Worm (Caenorhabditis elegans) whole organism, L2 larva: ENCODE measurements around the gene hpo-40.

Source experiments
- C34F6.9 ChIP-seq: fragments of 150-350 bp; optimal IDR thresholded peaks from 2 replicates; lab custom pipeline; 2014; ENCODE audit warnings: missing biosample characterization, missing genetic modification characterization
- F13H6.1 ChIP-seq: sonication (generic microtip); optimal IDR thresholded peaks from 2 replicates; lab custom pipeline; 2016; ENCODE audit warnings: missing genetic modification characterization, missing compliant biosample characterization
- R02D3.7 ChIP-seq: fragments of 150-350 bp; optimal IDR thresholded peaks from 2 replicates; lab custom pipeline; 2014; ENCODE audit warnings: missing biosample characterization, missing genetic modification characterization
- Y55F3AM.14 ChIP-seq: fragments of 200-800 bp; sonication (Bioruptor generic); optimal IDR thresholded peaks from 2 replicates; lab custom pipeline; 2018; ENCODE audit warnings: mild to moderate bottlenecking, missing genetic modification characterization, missing compliant biosample characterization
- ZK546.5 ChIP-seq: sonication (generic microtip); optimal IDR thresholded peaks from 2 replicates; lab custom pipeline; 2017; ENCODE audit warnings: missing biosample characterization, missing genetic modification characterization
- alr-1 ChIP-seq: fragments of 150-350 bp; optimal IDR thresholded peaks from 2 replicates; lab custom pipeline; 2014; ENCODE audit warnings: missing biosample characterization, missing genetic modification characterization
- aly-2 ChIP-seq: fragments of 150-350 bp; optimal IDR thresholded peaks from 2 replicates; lab custom pipeline; 2014; ENCODE audit warnings: missing biosample characterization, missing genetic modification characterization
- ama-1 ChIP-seq: fragments of 150-350 bp; optimal IDR thresholded peaks from 2 replicates; lab custom pipeline; 2018; ENCODE audit warnings: inconsistent platforms
- blmp-1 ChIP-seq: sonication (generic microtip); optimal IDR thresholded peaks from 2 replicates; lab custom pipeline; 2017; ENCODE audit warnings: missing genetic modification characterization, mild to moderate bottlenecking, missing compliant biosample characterization, antibody characterized with exemption, moderate library complexity; ENCODE audit not compliant: insufficient read depth
- ceh-16 ChIP-seq: fragments of 150-350 bp; optimal IDR thresholded peaks from 2 replicates; lab custom pipeline; 2014; ENCODE audit warnings: missing biosample characterization, missing genetic modification characterization
- ceh-82 ChIP-seq: fragments of 150-350 bp; optimal IDR thresholded peaks from 2 replicates; lab custom pipeline; 2014; ENCODE audit warnings: missing biosample characterization, missing genetic modification characterization
- crh-2 ChIP-seq: sonication (generic microtip); optimal IDR thresholded peaks from 2 replicates; lab custom pipeline; 2017; ENCODE audit warnings: missing biosample characterization, missing genetic modification characterization
- dmd-4 ChIP-seq: sonication (generic microtip); optimal IDR thresholded peaks from 2 replicates; lab custom pipeline; 2017; ENCODE audit warnings: missing biosample characterization, missing genetic modification characterization
- egl-27 ChIP-seq: sonication (generic microtip); optimal IDR thresholded peaks from 3 replicates; lab custom pipeline; 2017; ENCODE audit warnings: missing biosample characterization, missing genetic modification reagents, missing genetic modification characterization
- elt-1 ChIP-seq: fragments of 150-350 bp; optimal IDR thresholded peaks from 2 replicates; lab custom pipeline; 2014; ENCODE audit warnings: missing biosample characterization, missing genetic modification characterization
- fos-1 ChIP-seq: fragments of 150-350 bp; optimal IDR thresholded peaks from 2 replicates; lab custom pipeline; 2014; ENCODE audit warnings: missing biosample characterization, missing genetic modification characterization
- gmeb-1 ChIP-seq: fragments of 150-350 bp; optimal IDR thresholded peaks from 2 replicates; lab custom pipeline; 2014; ENCODE audit warnings: missing biosample characterization, missing genetic modification characterization
- lin-11 ChIP-seq: fragments of 150-350 bp; sonication (generic microtip); optimal IDR thresholded peaks from 2 replicates; lab custom pipeline; 2014; ENCODE audit warnings: missing biosample characterization, missing genetic modification characterization, inconsistent platforms, mixed read lengths
- lin-13 ChIP-seq: fragments of 150-350 bp; optimal IDR thresholded peaks from 2 replicates; lab custom pipeline; 2014; ENCODE audit warnings: missing biosample characterization, missing genetic modification reagents, missing genetic modification characterization
- lin-39 ChIP-seq: fragments of 150-350 bp; optimal IDR thresholded peaks from 2 replicates; lab custom pipeline; 2014; ENCODE audit warnings: missing biosample characterization, missing genetic modification reagents, missing genetic modification characterization
- lsy-2 ChIP-seq, 2 experiments: fragments of 150-350 bp in 1 of 2; sonication (generic microtip) in 1 of 2; optimal IDR thresholded peaks; 2 replicates each; lab custom pipeline; 2014 to 2017; ENCODE audit warnings: missing biosample characterization in 2 of 2, missing genetic modification characterization in 2 of 2
- mab-5 ChIP-seq: fragments of 150-350 bp; optimal IDR thresholded peaks from 2 replicates; lab custom pipeline; 2014; ENCODE audit warnings: missing biosample characterization, missing genetic modification characterization
- mbf-1 ChIP-seq: sonication (generic microtip); optimal IDR thresholded peaks from 2 replicates; lab custom pipeline; 2017; ENCODE audit warnings: missing biosample characterization, missing genetic modification characterization
- mdl-1 ChIP-seq, 2 experiments: fragments of 150-350 bp in 1 of 2; sonication (generic microtip) in 1 of 2; optimal IDR thresholded peaks; 2 replicates each; lab custom pipeline; 2017; ENCODE audit warnings: missing biosample characterization in 2 of 2, missing genetic modification characterization in 2 of 2
- nhr-10 ChIP-seq: sonication (generic microtip); optimal IDR thresholded peaks from 2 replicates; lab custom pipeline; 2017; ENCODE audit warnings: missing biosample characterization, missing genetic modification characterization
- nhr-11 ChIP-seq: fragments of 150-350 bp; optimal IDR thresholded peaks from 2 replicates; lab custom pipeline; 2014; ENCODE audit warnings: missing biosample characterization, missing genetic modification characterization
- nhr-21 ChIP-seq: fragments of 150-350 bp; optimal IDR thresholded peaks from 2 replicates; lab custom pipeline; 2014; ENCODE audit warnings: missing biosample characterization, missing genetic modification characterization
- nhr-237 ChIP-seq: fragments of 150-350 bp; optimal IDR thresholded peaks from 2 replicates; lab custom pipeline; 2014; ENCODE audit warnings: missing biosample characterization, missing genetic modification characterization
- nhr-25 ChIP-seq: fragments of 150-350 bp; sonication (generic microtip); optimal IDR thresholded peaks from 3 replicates; lab custom pipeline; 2014; ENCODE audit warnings: missing biosample characterization, missing genetic modification characterization
- nhr-77 ChIP-seq: fragments of 150-350 bp; optimal IDR thresholded peaks from 2 replicates; lab custom pipeline; 2014; ENCODE audit warnings: missing biosample characterization, missing genetic modification characterization
- sem-4 ChIP-seq: fragments of 150-350 bp; optimal IDR thresholded peaks from 2 replicates; lab custom pipeline; 2014; ENCODE audit warnings: missing biosample characterization, missing genetic modification reagents, missing genetic modification characterization
- skn-1 ChIP-seq: sonication (generic microtip); optimal IDR thresholded peaks from 2 replicates; lab custom pipeline; 2017; ENCODE audit warnings: missing biosample characterization, missing genetic modification characterization
- sma-3 ChIP-seq: sonication (generic microtip); optimal IDR thresholded peaks from 2 replicates; lab custom pipeline; 2016; ENCODE audit warnings: missing genetic modification reagents, missing genetic modification characterization, missing compliant biosample characterization
- sma-9 ChIP-seq, 2 experiments: fragments of 150-350 bp in 1 of 2; sonication (generic microtip) in 1 of 2; optimal IDR thresholded peaks; 2 replicates each; lab custom pipeline; 2014 to 2016; ENCODE audit warnings: missing genetic modification characterization in 2 of 2, mild to moderate bottlenecking in 1 of 2, missing biosample characterization in 1 of 2, missing compliant biosample characterization in 1 of 2, missing genetic modification reagents in 1 of 2, moderate library complexity in 1 of 2
- unc-39 ChIP-seq: fragments of 150-350 bp; optimal IDR thresholded peaks from 2 replicates; lab custom pipeline; 2014; ENCODE audit warnings: missing biosample characterization, missing genetic modification characterization
- unc-62 ChIP-seq: fragments of 150-350 bp; optimal IDR thresholded peaks from 2 replicates; lab custom pipeline; 2014; ENCODE audit warnings: missing biosample characterization, missing genetic modification reagents, missing genetic modification characterization
- zag-1 ChIP-seq: fragments of 150-350 bp; optimal IDR thresholded peaks from 2 replicates; lab custom pipeline; 2014; ENCODE audit warnings: missing biosample characterization, missing genetic modification characterization
- ztf-1 ChIP-seq: fragments of 200-800 bp; sonication (Bioruptor generic); conservative IDR thresholded peaks from 2 replicates; pipeline ENCODE4 v1.3.6; 2022; ENCODE audit warnings: missing genetic modification characterization, missing compliant biosample characterization
- ztf-4 ChIP-seq: fragments of 150-350 bp; optimal IDR thresholded peaks from 2 replicates; lab custom pipeline; 2014; ENCODE audit warnings: missing biosample characterization, missing genetic modification characterization

The hpo-40 gene

DNA sequence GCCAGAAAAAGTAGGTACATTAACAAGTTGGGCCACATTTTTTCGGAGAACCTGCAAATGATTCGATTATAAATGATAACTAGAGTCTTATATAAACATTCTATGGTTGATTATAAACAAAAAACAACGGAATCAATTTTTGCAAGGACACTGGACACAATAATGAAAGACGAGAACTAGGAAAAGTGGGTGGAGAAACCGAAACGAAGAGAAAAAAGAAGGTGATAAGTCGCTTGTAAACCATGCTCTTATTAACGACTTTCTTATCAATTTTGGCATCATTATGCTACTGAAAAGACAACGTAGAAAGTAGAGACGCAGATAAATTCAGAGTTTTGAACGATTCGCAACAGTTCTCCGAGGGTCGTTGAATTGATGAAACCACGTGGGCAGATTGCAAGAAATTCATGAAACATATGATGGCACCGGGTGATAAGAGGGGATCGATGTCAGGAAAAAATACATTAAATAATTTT is 22.6 kb upstream of the hpo-40 start, which contains the start of gene ZK856.5:
ZK856.5 (minus strand) TSS at position 51 of the 476 bp plus-strand sequence.
- TF ChIP-seq C34F6.9 (tag; lab: Kevin White, UChicago) (no peak), R02D3.7 (tag; lab: Kevin White, UChicago) (no peak), unc-62 (no peak), mbf-1 (tag; lab: Kevin White, UChicago) (no peak), nhr-21 (tag; lab: Kevin White, UChicago) (no peak), ama-1 (lab: Kevin White, UChicago) (no peak), mdl-1 (tag; optimal IDR thresholded peaks at IDR 0.05; lab: Kevin White, UChicago) (peak in 1 of 2 experiments; percentile 36), crh-2 (peak; percentile 61), fos-1 (tag; lab: Kevin White, UChicago) (peak; percentile 71), sma-9 (GFP tag; optimal IDR thresholded peaks at IDR 0.05; lab: Kevin White, UChicago) (peak; percentile 68), sma-9 (tag; optimal IDR thresholded peaks at IDR 0.05; lab: Kevin White, UChicago) (no peak)

DNA sequence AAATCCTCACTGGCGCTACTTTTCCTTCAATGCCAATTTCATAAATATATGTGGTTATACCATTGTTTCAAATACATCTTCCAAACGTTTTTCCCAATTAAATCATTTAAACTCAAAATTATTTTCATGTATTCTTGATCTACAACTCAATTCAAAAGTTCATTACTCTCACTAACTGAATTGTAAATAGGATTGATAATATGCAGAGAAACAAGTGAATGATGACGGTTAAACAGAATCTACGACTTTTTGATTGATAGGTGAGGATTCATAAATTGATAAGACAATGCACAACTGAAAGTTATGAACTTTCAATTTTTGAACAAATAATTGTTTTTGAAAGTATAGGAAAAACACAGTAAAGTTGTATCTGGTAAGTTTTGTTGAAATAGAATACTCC is 21.5 kb upstream of the hpo-40 start:
- TF ChIP-seq mbf-1 (tag; lab: Kevin White, UChicago) (no peak), fos-1 (tag; lab: Kevin White, UChicago) (peak; percentile 35), egl-27 (tag; lab: Kevin White, UChicago) (no peak), ZK546.5 (tag; lab: Kevin White, UChicago) (no peak), R02D3.7 (tag; lab: Kevin White, UChicago) (no peak), sem-4 (tag; lab: Kevin White, UChicago) (no peak), dmd-4 (tag; lab: Kevin White, UChicago) (no peak)
- TF ChIP-seq, all 48 proteins: peak for 1

DNA sequence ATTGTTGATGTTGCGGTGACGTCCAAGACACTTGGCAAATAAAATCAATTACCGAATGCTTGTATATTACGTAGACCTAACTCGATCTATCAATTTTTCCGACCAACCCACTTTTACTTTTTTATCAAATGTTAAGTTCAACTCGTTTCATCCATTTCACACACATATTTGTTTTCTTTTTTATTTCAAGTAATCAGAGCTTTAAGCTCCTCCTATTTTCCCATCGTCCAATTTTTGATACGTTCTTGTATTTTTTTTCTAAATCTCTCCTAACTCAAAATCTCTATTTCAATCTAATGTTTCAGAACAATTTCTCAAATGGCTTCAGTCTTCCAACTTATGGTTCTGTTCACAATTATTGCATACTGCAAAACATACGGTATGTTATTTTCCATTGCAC is 14.3 kb upstream of the hpo-40 start, which contains the start of gene ZK856.6:
ZK856.6 (plus strand) TSS at position 301 of the 400 bp plus-strand sequence.
- TF ChIP-seq alr-1 (no peak), crh-2 (no peak), F13H6.1 (tag; lab: Kevin White, UChicago) (no peak), sma-3 (no peak), R02D3.7 (tag; lab: Kevin White, UChicago) (no peak)

DNA sequence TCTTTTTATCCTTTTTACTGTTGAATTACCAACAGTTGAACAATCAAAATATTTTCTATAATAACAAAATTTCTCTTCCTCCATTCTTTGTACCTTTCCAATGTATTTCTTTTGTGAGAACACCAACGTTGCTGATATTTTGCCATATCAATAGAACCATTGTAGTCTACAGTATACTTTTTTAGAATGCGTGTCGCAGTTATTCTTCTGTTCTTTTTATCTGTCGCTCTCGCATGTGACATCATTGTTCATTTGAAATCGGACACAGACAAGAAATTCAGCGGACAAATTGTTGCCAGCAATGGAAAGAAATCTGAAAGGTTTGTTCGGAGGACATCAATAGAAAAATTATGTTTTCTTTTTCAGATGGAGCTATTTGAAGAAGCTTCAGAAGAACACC is 10.8 kb upstream of the hpo-40 start, which contains the start of gene ZK856.7:
ZK856.7 (plus strand) TSS at position 186 of the 400 bp plus-strand sequence.
- TF ChIP-seq zag-1: no peak
- TF ChIP-seq F13H6.1 (tag; lab: Kevin White, UChicago): no peak
- no peak for TF ChIP-seq lin-11 (tag; lab: Kevin White, UChicago)
- TF ChIP-seq alr-1: no peak
- no peak for TF ChIP-seq lin-39
- TF ChIP-seq lsy-2 (tag; optimal IDR thresholded peaks at IDR 0.05; lab: Kevin White, UChicago): peak in 1 of 2 experiments; percentile 11
- TF ChIP-seq mbf-1 (tag; lab: Kevin White, UChicago): no peak
- no peak for TF ChIP-seq lin-13 (GFP tag; lab: Kevin White, UChicago)
- TF ChIP-seq gmeb-1 (tag; lab: Kevin White, UChicago): no peak
- TF ChIP-seq nhr-25 (tag; lab: Kevin White, UChicago): peak; percentile 25
- peak; percentile 37 for TF ChIP-seq crh-2

DNA sequence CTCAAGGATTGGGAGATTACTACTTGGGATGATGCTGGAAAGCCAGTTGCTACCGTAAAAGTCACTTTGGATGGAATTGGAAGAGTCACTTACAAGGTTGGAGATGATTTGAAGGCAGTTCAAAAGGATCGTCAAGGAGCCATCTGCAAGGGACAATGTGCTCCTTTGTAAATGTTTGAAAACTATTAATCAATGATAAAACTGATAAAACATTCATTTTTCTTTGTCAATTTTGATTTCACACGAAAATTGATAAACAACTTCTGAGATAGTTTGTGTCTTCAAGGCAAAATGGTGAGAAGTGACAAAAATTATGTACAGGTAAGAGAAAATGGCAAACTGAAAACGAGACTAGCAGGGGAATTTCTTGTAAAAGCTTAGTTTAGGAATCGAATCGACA is 10.4 kb upstream of the hpo-40 start:
- TF ChIP-seq ceh-82 (tag; lab: Kevin White, UChicago) (no peak), nhr-77 (tag; lab: Kevin White, UChicago) (no peak), mbf-1 (tag; lab: Kevin White, UChicago) (no peak), elt-1 (tag; lab: Kevin White, UChicago) (no peak)

DNA sequence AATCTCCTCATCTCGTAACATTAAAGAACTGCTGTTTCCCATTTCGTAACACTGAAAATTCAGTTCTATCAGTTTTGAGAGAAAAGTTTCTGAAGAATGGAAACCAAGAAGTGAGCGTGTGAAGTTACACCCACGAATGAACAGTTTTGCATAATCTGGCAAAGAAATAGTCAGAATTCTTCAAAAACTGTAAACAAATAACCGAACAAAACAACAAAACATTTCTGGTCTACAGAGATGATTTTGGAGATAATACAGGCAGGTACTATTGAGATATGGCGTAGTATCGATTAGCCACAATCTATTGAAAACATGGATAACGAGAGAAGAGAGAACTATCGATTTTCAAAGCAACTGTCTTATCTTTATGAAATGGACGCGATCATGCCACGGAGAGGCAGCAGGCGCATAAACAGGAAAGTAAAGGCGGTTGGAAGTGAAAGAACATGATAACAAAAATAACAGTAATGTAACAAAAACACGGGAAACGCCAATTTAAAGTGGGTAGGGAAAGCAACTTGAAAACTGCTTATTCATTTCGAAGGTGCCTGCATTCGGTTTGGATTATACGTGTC is 9.2 kb upstream of the hpo-40 start, which contains the start of gene chpf-1:
chpf-1 (minus strand) TSS at position 51 of the 575 bp plus-strand sequence.
- TF ChIP-seq alr-1: no peak
- TF ChIP-seq gmeb-1 (tag; lab: Kevin White, UChicago): no peak
- TF ChIP-seq nhr-237 (tag; lab: Kevin White, UChicago): no peak
- TF ChIP-seq unc-39 (tag; lab: Kevin White, UChicago): no peak
- no peak for TF ChIP-seq R02D3.7 (tag; lab: Kevin White, UChicago)
- no peak for TF ChIP-seq Y55F3AM.14 (GFP tag; lab: Kevin White, UChicago)
- no peak for TF ChIP-seq lin-13 (GFP tag; lab: Kevin White, UChicago)
- TF ChIP-seq blmp-1 (tag; lab: Kevin White, UChicago): peak; percentile 59
- no peak for TF ChIP-seq sma-3
- TF ChIP-seq ceh-16 (tag; lab: Kevin White, UChicago): no peak
- TF ChIP-seq nhr-21 (tag; lab: Kevin White, UChicago): no peak
- no peak for TF ChIP-seq nhr-11 (tag; lab: Kevin White, UChicago)
- no peak for TF ChIP-seq skn-1 (tag; lab: Kevin White, UChicago)
- no peak for TF ChIP-seq mab-5
- TF ChIP-seq nhr-10 (tag; lab: Kevin White, UChicago): no peak
- TF ChIP-seq ztf-1 (GFP tag; lab: Robert Waterston, UW): no peak
- no peak for TF ChIP-seq mdl-1 (tag; optimal IDR thresholded peaks at IDR 0.05; lab: Kevin White, UChicago)
- peak; percentile 70 for TF ChIP-seq fos-1 (tag; lab: Kevin White, UChicago)
- TF ChIP-seq aly-2 (tag; lab: Kevin White, UChicago): no peak
- TF ChIP-seq lin-39: no peak
- no peak for TF ChIP-seq ztf-4 (tag; lab: Kevin White, UChicago)
- peak; percentile 2 for TF ChIP-seq sma-9 (GFP tag; optimal IDR thresholded peaks at IDR 0.05; lab: Kevin White, UChicago)
- TF ChIP-seq sma-9 (tag; optimal IDR thresholded peaks at IDR 0.05; lab: Kevin White, UChicago): no peak
- TF ChIP-seq ZK546.5 (tag; lab: Kevin White, UChicago): no peak
- no peak for TF ChIP-seq unc-62
- TF ChIP-seq elt-1 (tag; lab: Kevin White, UChicago): no peak
